Fruit fly (Drosophila melanogaster) whole organism, wandering third instar larva: ENCODE measurements around the gene CG14780.

ENCODE experiments used
- CrebA ChIP-seq: fragments of 200-800 bp; sonication (Bioruptor generic); optimal IDR thresholded peaks from 2 replicates; lab custom pipeline; 2016; ENCODE audit warnings: missing biosample characterization, mild to moderate bottlenecking, missing genetic modification characterization, borderline replicate concordance
- Vsx2 ChIP-seq: fragments of 200-300, 225-300 bp; sonication (Bioruptor generic); optimal IDR thresholded peaks from 2 replicates; lab custom pipeline; 2018; ENCODE audit warnings: missing biosample characterization, missing genetic modification characterization; ENCODE audit not compliant: partially characterized antibody
- dsf ChIP-seq: sonication (Bioruptor generic); optimal IDR thresholded peaks from 2 replicates; lab custom pipeline; 2016; ENCODE audit warnings: missing biosample characterization, missing genetic modification characterization, borderline replicate concordance
- h ChIP-seq: fragments of 200-800 bp; sonication (Bioruptor generic); optimal IDR thresholded peaks from 3 replicates; lab custom pipeline; 2016; ENCODE audit warnings: missing biosample characterization, mild to moderate bottlenecking, missing genetic modification characterization
- jim ChIP-seq: fragments of 175-275, 200-325 bp; sonication (Bioruptor generic); optimal IDR thresholded peaks from 2 replicates; lab custom pipeline; 2016; ENCODE audit warnings: missing biosample characterization, mild to moderate bottlenecking, missing genetic modification characterization

DNA sequence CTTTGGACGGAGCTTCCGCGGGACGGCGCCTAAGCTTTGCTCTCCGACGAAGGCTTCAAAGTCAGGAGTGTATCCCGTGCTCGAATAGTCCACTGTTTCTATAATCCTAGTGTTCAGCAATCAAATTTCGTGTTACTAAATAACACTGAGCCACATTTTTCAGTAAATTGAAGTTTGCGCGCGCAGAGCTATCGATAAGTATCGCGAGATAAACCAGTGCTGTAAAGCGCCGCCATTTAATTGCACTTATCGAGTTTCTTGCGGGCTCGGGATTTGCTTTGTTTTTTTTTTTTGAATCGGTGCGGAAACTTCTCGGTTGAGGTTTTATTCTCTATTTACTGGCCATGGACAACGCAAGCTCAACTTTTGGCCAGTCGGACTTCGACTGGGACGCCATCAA is 4.5 kb downstream of the CG14780 start, which contains the start of the genes Rab27 and mei-38:
- TF ChIP-seq Vsx2 = no peak
- TF ChIP-seq CrebA = no peak
- peak; percentile 50 for TF ChIP-seq h (GFP tag; lab: Kevin White, UChicago)
- TF ChIP-seq dsf (GFP tag; lab: Kevin White, UChicago) = no peak
- TF ChIP-seq jim (GFP tag; lab: Kevin White, UChicago) = no peak
